Worm (Caenorhabditis elegans) whole organism, midembryonic: Measurements from ENCODE around the gene srb-19.

Experiments used
- cog-1 ChIP-seq: sonication (generic microtip); optimal IDR thresholded peaks from 2 replicates; lab custom pipeline; 2016; ENCODE audit warnings: missing genetic modification characterization, missing compliant biosample characterization
- flt-1 ChIP-seq: fragments of 200-800 bp; sonication (Bioruptor generic); IDR thresholded peaks from 2 replicates; pipeline ENCODE4 v1.3.6; 2022; ENCODE audit warnings: missing genetic modification characterization, missing compliant biosample characterization
- ref-1 ChIP-seq: fragments of 200-800 bp; sonication (Bioruptor generic); conservative IDR thresholded peaks from 2 replicates; pipeline ENCODE4 v1.3.6; 2022; ENCODE audit warnings: missing genetic modification reagents, missing genetic modification characterization, missing compliant biosample characterization

ce11 chrV:7504271-7504670 is 15.7 kb downstream of the srb-19 start, which contains the start of gene srh-229:
- TF ChIP-seq cog-1 (tag; lab: Kevin White, UChicago), result no peak
- TF ChIP-seq ref-1 (GFP tag; lab: Robert Waterston, UW), result no peak
- no peak for TF ChIP-seq flt-1 (GFP tag; lab: Robert Waterston, UW)
